Fruit fly (Drosophila melanogaster) whole organism, embryonic: ENCODE data around the gene CG34454.

ENCODE experiments used
- Ada2b ChIP-seq: fragments of 200-800 bp; sonication (Bioruptor generic); IDR thresholded peaks from 2 replicates; pipeline ENCODE4 v1.3.6; 2022; ENCODE audit warnings: missing biosample characterization, missing genetic modification characterization
- Antp ChIP-seq: fragments of 200-800 bp; sonication (Bioruptor generic); optimal IDR thresholded peaks from 3 replicates; lab custom pipeline; 2016; ENCODE audit warnings: missing biosample characterization, missing genetic modification characterization
- B-H2 ChIP-seq: fragments of 200-800 bp; sonication (Bioruptor generic); optimal IDR thresholded peaks from 2 replicates; lab custom pipeline; 2018; ENCODE audit warnings: missing biosample characterization, mild to moderate bottlenecking, missing genetic modification characterization
- CG11560 ChIP-seq: fragments of 200-800 bp; sonication (Bioruptor generic); IDR thresholded peaks from 3 replicates; pipeline ENCODE4 v1.3.6; 2022; ENCODE audit warnings: missing biosample characterization, missing genetic modification characterization
- CG12942 ChIP-seq: fragments of 200-800 bp; sonication (Bioruptor generic); optimal IDR thresholded peaks from 3 replicates; lab custom pipeline; 2016; ENCODE audit warnings: missing biosample characterization, missing genetic modification characterization
- CG13287 ChIP-seq: fragments of 200-800 bp; sonication (Bioruptor generic); IDR thresholded peaks from 2 replicates; pipeline ENCODE4 v1.3.6; 2022; ENCODE audit warnings: missing biosample characterization, missing genetic modification characterization; ENCODE audit not compliant: partially characterized antibody
- CG14860 ChIP-seq: fragments of 200-800 bp; sonication (Bioruptor generic); IDR thresholded peaks from 3 replicates; pipeline ENCODE4 v1.3.6; 2022; ENCODE audit warnings: missing biosample characterization, missing genetic modification characterization; ENCODE audit not compliant: partially characterized antibody
- CG15073 ChIP-seq: fragments of 200-800 bp; sonication (Bioruptor generic); optimal IDR thresholded peaks from 2 replicates; lab custom pipeline; 2016; ENCODE audit warnings: missing biosample characterization, missing genetic modification characterization
- CG1529 ChIP-seq: fragments of 200-800 bp; sonication (Bioruptor generic); optimal IDR thresholded peaks from 3 replicates; lab custom pipeline; 2018; ENCODE audit warnings: missing biosample characterization, missing genetic modification characterization
- CG31224 ChIP-seq: fragments of 200-800 bp; sonication (Bioruptor generic); IDR thresholded peaks from 2 replicates; pipeline ENCODE4 v1.3.6; 2022; ENCODE audit warnings: missing biosample characterization, missing genetic modification characterization
- CG43689 ChIP-seq: fragments of 200-800 bp; sonication (Bioruptor generic); IDR thresholded peaks from 2 replicates; pipeline ENCODE4 v1.3.6; 2022; ENCODE audit warnings: missing biosample characterization, missing genetic modification characterization
- CG6765 ChIP-seq: fragments of 200-800 bp; sonication (Bioruptor generic); optimal IDR thresholded peaks from 3 replicates; lab custom pipeline; 2017; ENCODE audit warnings: missing biosample characterization, mild to moderate bottlenecking, missing genetic modification characterization
- CG7928 ChIP-seq: fragments of 200-800 bp; sonication (Bioruptor generic); optimal IDR thresholded peaks from 2 replicates; lab custom pipeline; 2017; ENCODE audit warnings: missing biosample characterization, mild to moderate bottlenecking, missing genetic modification characterization
- CG7987 ChIP-seq: fragments of 200-800 bp; sonication (Bioruptor generic); optimal IDR thresholded peaks from 2 replicates; lab custom pipeline; 2018; ENCODE audit warnings: missing biosample characterization, mild to moderate bottlenecking, missing genetic modification characterization, moderate library complexity
- CG8089 ChIP-seq: fragments of 200-800 bp; sonication (Bioruptor generic); optimal IDR thresholded peaks from 3 replicates; lab custom pipeline; 2016; ENCODE audit warnings: missing biosample characterization, missing genetic modification characterization
- CG8478 ChIP-seq: fragments of >200 bp; optimal IDR thresholded peaks from 2 replicates; lab custom pipeline; 2018
- CG9797 ChIP-seq: fragments of 200-800 bp; sonication (Bioruptor generic); optimal IDR thresholded peaks from 3 replicates; lab custom pipeline; 2018; ENCODE audit warnings: missing biosample characterization, mild to moderate bottlenecking, missing genetic modification characterization
- CrebB ChIP-seq: fragments of 200-800 bp; sonication (Bioruptor generic); optimal IDR thresholded peaks from 3 replicates; lab custom pipeline; 2018; ENCODE audit warnings: missing biosample characterization, mild to moderate bottlenecking, missing genetic modification characterization
- Dbx ChIP-seq: fragments of 200-800 bp; sonication (Bioruptor generic); IDR thresholded peaks from 3 replicates; pipeline ENCODE4 v1.3.6; 2022; ENCODE audit warnings: missing biosample characterization, missing genetic modification characterization
- Dfd ChIP-seq, 2 experiments: fragments of >200 bp; optimal IDR thresholded peaks; 2 replicates each; lab custom pipeline; 2017; ENCODE audit warnings: missing biosample characterization in 2 of 2, missing genetic modification characterization in 2 of 2
- Dip2 ChIP-seq: fragments of 200-800 bp; sonication (Bioruptor generic); IDR thresholded peaks from 2 replicates; pipeline ENCODE4 v1.3.6; 2022; ENCODE audit warnings: missing biosample characterization, missing genetic modification characterization
- HLHmδ ChIP-seq: fragments of 200-800 bp; sonication (Bioruptor generic); optimal IDR thresholded peaks from 2 replicates; lab custom pipeline; 2018; ENCODE audit warnings: missing biosample characterization, mild to moderate bottlenecking, missing genetic modification characterization, moderate library complexity
- Hr3 ChIP-seq: fragments of 200-800 bp; sonication (Bioruptor generic); optimal IDR thresholded peaks from 3 replicates; lab custom pipeline; 2016; ENCODE audit warnings: missing biosample characterization, missing genetic modification characterization
- Hr78 ChIP-seq, 2 experiments: fragments of 200-800 bp in 1 of 2; fragments of >200 bp in 1 of 2; sonication (Bioruptor generic) in 1 of 2; optimal IDR thresholded peaks; 2 replicates each; lab custom pipeline; 2017 to 2019; ENCODE audit warnings: missing biosample characterization in 2 of 2, missing genetic modification characterization in 2 of 2, mild to moderate bottlenecking in 1 of 2, moderate library complexity in 1 of 2
- NC2α ChIP-seq: fragments of 200-800 bp; sonication (Bioruptor generic); optimal IDR thresholded peaks from 2 replicates; lab custom pipeline; 2016; ENCODE audit warnings: missing biosample characterization, missing genetic modification characterization
- NfI ChIP-seq: fragments of 200-800 bp; sonication (Bioruptor generic); optimal IDR thresholded peaks from 3 replicates; lab custom pipeline; 2018; ENCODE audit warnings: missing biosample characterization, mild to moderate bottlenecking, missing genetic modification characterization, moderate library complexity
- Optix ChIP-seq: fragments of 200-800 bp; sonication (Bioruptor generic); IDR thresholded peaks from 3 replicates; pipeline ENCODE4 v1.3.6; 2022; ENCODE audit warnings: missing biosample characterization, missing genetic modification characterization
- Pdp1 ChIP-seq, 2 experiments: fragments of 200-800 bp; sonication (Bioruptor generic); optimal IDR thresholded peaks; 3 replicates each; lab custom pipeline; 2016; ENCODE audit warnings: missing biosample characterization in 2 of 2, missing genetic modification characterization in 2 of 2, mild to moderate bottlenecking in 1 of 2, moderate library complexity in 1 of 2
- Rfx ChIP-seq: fragments of 200-800 bp; sonication (Bioruptor generic); IDR thresholded peaks from 2 replicates; pipeline ENCODE4 v1.3.6; 2022; ENCODE audit warnings: missing biosample characterization, missing genetic modification characterization
- Sry-δ ChIP-seq: fragments of 200-800 bp; sonication (Bioruptor generic); optimal IDR thresholded peaks from 2 replicates; lab custom pipeline; 2016; ENCODE audit warnings: missing biosample characterization, missing genetic modification characterization
- Xrp1 ChIP-seq: fragments of 200-800 bp; sonication (Bioruptor generic); IDR thresholded peaks from 2 replicates; pipeline ENCODE4 v1.3.6; 2022; ENCODE audit warnings: missing biosample characterization, missing genetic modification characterization
- az2 ChIP-seq: fragments of 200-800 bp; sonication (Bioruptor generic); optimal IDR thresholded peaks from 3 replicates; lab custom pipeline; 2016; ENCODE audit warnings: missing biosample characterization, missing genetic modification characterization
- bigmax ChIP-seq: fragments of 200-800 bp; sonication (Bioruptor generic); optimal IDR thresholded peaks from 2 replicates; lab custom pipeline; 2018; ENCODE audit warnings: missing biosample characterization, mild to moderate bottlenecking, missing genetic modification characterization
- bsh ChIP-seq, 2 experiments: fragments of 200-800 bp; sonication (Bioruptor generic); optimal IDR thresholded peaks; 2 replicates each; lab custom pipeline; 2017 to 2018; ENCODE audit warnings: mild to moderate bottlenecking in 2 of 2, missing biosample characterization in 2 of 2, missing genetic modification characterization in 2 of 2, moderate library complexity in 1 of 2
- chif ChIP-seq, 2 experiments: fragments of 200-800 bp; sonication (Bioruptor generic); optimal IDR thresholded peaks; 3 replicates each; lab custom pipeline; 2016; ENCODE audit warnings: missing biosample characterization in 2 of 2, missing genetic modification characterization in 2 of 2
- corto ChIP-seq: fragments of 200-800 bp; sonication (Bioruptor generic); optimal IDR thresholded peaks from 2 replicates; lab custom pipeline; 2016; ENCODE audit warnings: missing biosample characterization, mild to moderate bottlenecking, missing genetic modification characterization, moderate library complexity
- dati ChIP-seq: fragments of 200-800 bp; sonication (Bioruptor generic); IDR thresholded peaks from 2 replicates; pipeline ENCODE4 v1.3.6; 2022; ENCODE audit warnings: missing biosample characterization, missing genetic modification characterization
- disco-r ChIP-seq: fragments of 200-800 bp; sonication (Bioruptor generic); optimal IDR thresholded peaks from 2 replicates; lab custom pipeline; 2016; ENCODE audit warnings: missing biosample characterization, missing genetic modification characterization
- grn ChIP-seq: fragments of 200-800 bp; sonication (Bioruptor generic); optimal IDR thresholded peaks from 3 replicates; lab custom pipeline; 2017; ENCODE audit warnings: missing biosample characterization, missing genetic modification characterization
- gro ChIP-seq: fragments of 200-800 bp; sonication (Bioruptor generic); optimal IDR thresholded peaks from 2 replicates; lab custom pipeline; 2016; ENCODE audit warnings: missing biosample characterization, missing genetic modification characterization
- inv ChIP-seq: fragments of 200-800 bp; sonication (Bioruptor generic); IDR thresholded peaks from 2 replicates; pipeline ENCODE4 v1.3.6; 2022; ENCODE audit warnings: missing biosample characterization, missing genetic modification characterization; ENCODE audit not compliant: partially characterized antibody
- kah ChIP-seq: fragments of 200-800 bp; sonication (Bioruptor generic); optimal IDR thresholded peaks from 2 replicates; lab custom pipeline; 2018; ENCODE audit warnings: missing biosample characterization, mild to moderate bottlenecking, missing genetic modification characterization
- nerfin-1 ChIP-seq: fragments of 200-800 bp; sonication (Bioruptor generic); optimal IDR thresholded peaks from 3 replicates; lab custom pipeline; 2019; ENCODE audit warnings: missing biosample characterization, mild to moderate bottlenecking, missing genetic modification characterization, moderate library complexity
- pb ChIP-seq: fragments of 200-800 bp; sonication (Bioruptor generic); optimal IDR thresholded peaks from 3 replicates; lab custom pipeline; 2016; ENCODE audit warnings: missing biosample characterization, missing genetic modification characterization
- prd ChIP-seq, 3 experiments: fragments of >200 bp in 2 of 3; fragments of 200-800 bp in 1 of 3; sonication (Bioruptor generic) in 1 of 3; optimal IDR thresholded peaks in 2 of 3; IDR thresholded peaks in 1 of 3; 2 replicates in 2 of 3; 3 replicates in 1 of 3; pipeline versions ENCODE4 v1.3.6 to Lab custom; 2017 to 2022; ENCODE audit warnings: missing biosample characterization in 1 of 3, missing genetic modification characterization in 1 of 3
- sisA ChIP-seq: fragments of 200-800 bp; sonication (Bioruptor generic); IDR thresholded peaks from 2 replicates; pipeline ENCODE4 v1.3.6; 2022; ENCODE audit warnings: missing biosample characterization, missing genetic modification characterization
- sqz ChIP-seq: fragments of 200-800 bp; sonication (Bioruptor generic); optimal IDR thresholded peaks from 3 replicates; lab custom pipeline; 2018; ENCODE audit warnings: missing biosample characterization, mild to moderate bottlenecking, missing genetic modification characterization
- tin ChIP-seq: fragments of 200-800 bp; sonication (Bioruptor generic); optimal IDR thresholded peaks from 3 replicates; lab custom pipeline; 2016; ENCODE audit warnings: missing biosample characterization, missing genetic modification characterization

CG34454 gene

DNA sequence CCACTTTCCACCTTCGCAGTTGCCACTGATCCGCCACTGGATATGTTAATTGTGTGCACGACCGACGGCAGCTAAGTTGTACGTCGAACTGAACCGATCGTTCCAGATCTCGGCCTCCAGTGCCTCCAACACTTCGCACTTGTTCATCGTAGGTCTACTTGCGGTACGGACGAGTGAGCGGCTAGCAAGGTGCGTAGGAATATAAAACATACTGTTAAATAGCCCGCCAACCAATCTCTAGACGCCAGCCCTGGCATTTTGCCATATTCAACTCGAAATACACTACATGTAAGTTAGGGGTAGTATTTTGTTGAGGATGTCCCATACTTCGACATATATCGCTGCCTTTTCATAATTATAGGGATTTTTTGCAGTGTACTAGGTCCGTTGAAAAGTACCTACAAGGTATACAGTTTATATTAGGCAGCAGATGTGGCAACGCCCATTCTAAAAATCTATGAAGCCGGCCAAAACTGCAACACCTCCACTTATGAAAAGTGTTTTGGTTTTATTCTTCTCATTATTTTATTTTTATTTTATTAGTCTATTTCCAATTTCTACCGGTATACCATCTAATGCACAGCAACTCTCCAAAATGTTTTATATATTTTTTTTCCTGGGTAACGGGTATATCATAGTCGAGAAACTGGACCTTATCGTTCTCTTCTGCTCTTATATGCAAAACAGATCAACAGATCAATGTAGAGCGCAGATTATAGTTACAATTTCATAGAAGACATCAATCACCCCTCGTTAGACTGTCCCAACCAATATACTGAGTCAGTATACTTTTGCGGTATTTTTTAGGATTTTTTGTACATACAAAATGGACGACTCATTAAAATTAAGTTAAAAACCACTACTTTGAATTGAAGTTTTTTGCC, 8.9 kb downstream of the CG34454 start, which contains the start of the genes pyx and CG33229 (continued):
- TF ChIP-seq B-H2 (GFP tag; lab: Kevin White, UChicago) (peak; percentile 93), pb (GFP tag; lab: Kevin White, UChicago) (peak; percentile 44), Dfd (GFP tag; optimal IDR thresholded peaks at IDR 0.05; lab: Kevin White, UChicago) (no peak), Hr3 (GFP tag; lab: Kevin White, UChicago) (peak; percentile 87), Pdp1 (GFP tag; optimal IDR thresholded peaks at IDR 0.05; lab: Kevin White, UChicago) (peak; percentile 67 to 85), Optix (GFP tag; lab: Robert Waterston, UW) (peak; percentile 71), gro (GFP tag; lab: Kevin White, UChicago) (peak; percentile 75), inv (no peak), nerfin-1 (peak; percentile 62), Dip2 (GFP tag; lab: Robert Waterston, UW) (0 out of 2 replicates have a peak, but pooled peaks have one; percentile 21), CG6765 (peak; percentile 79), grn (GFP tag; lab: Kevin White, UChicago) (peak; percentile 21), Dbx (GFP tag; lab: Robert Waterston, UW) (peak; percentile 86), CG43689 (GFP tag; lab: Robert Waterston, UW) (peak; percentile 60), sqz (GFP tag; lab: Kevin White, UChicago) (peak; percentile 24), Rfx (peak; percentile 94), CG12942 (GFP tag; lab: Kevin White, UChicago) (peak; percentile 85), HLHmδ (GFP tag; lab: Kevin White, UChicago) (no peak), CG31224 (peak; percentile 79), Xrp1 (peak; percentile 59), tin (GFP tag; lab: Kevin White, UChicago) (peak; percentile 87), corto (GFP tag; lab: Kevin White, UChicago) (no peak), CG11560 (peak; percentile 71; the same call in 1 of the 3 replicates), sisA (GFP tag; lab: Robert Waterston, UW) (peak; percentile 79), az2 (GFP tag; lab: Kevin White, UChicago) (peak; percentile 87), CG9797 (GFP tag; lab: Kevin White, UChicago) (peak; percentile 20), Antp (GFP tag; lab: Kevin White, UChicago) (peak; percentile 80), CG14860 (GFP tag; lab: Robert Waterston, UW) (no peak), Hr78 (GFP tag; optimal IDR thresholded peaks at IDR 0.05; lab: Kevin White, UChicago) (peak in 1 of 2 experiments; percentile 40), CG1529 (GFP tag; lab: Kevin White, UChicago) (peak; percentile 47), disco-r (peak; percentile 75), CG8478 (lab: Kevin White, UChicago) (no peak), CG7928 (peak; percentile 92), bsh (GFP tag; optimal IDR thresholded peaks at IDR 0.05; lab: Kevin White, UChicago) (peak; percentile 46 to 75), NC2α (GFP tag; lab: Kevin White, UChicago) (no peak), prd (optimal IDR thresholded peaks at IDR 0.05; lab: Kevin White, UChicago) (no peak), prd (GFP tag; IDR thresholded peaks at IDR 0.05; lab: Robert Waterston, UW) (peak; percentile 83), NfI (GFP tag; lab: Kevin White, UChicago) (peak; percentile 88), CG7987 (GFP tag; lab: Kevin White, UChicago) (peak; percentile 18), CG15073 (GFP tag; lab: Kevin White, UChicago) (peak; percentile 51), CG8089 (GFP tag; lab: Kevin White, UChicago) (peak; percentile 66), CG13287 (GFP tag; lab: Robert Waterston, UW) (peak; percentile 28; the same call in 1 of the 2 replicates), CrebB (peak; percentile 14), Sry-δ (GFP tag; lab: Kevin White, UChicago) (peak; percentile 49), Ada2b (GFP tag; lab: Robert Waterston, UW) (peak; percentile 71), kah (peak; percentile 39), dati (GFP tag; lab: Robert Waterston, UW) (no peak), chif (GFP tag; optimal IDR thresholded peaks at IDR 0.05; lab: Kevin White, UChicago) (peak; percentile 73 to 79), bigmax (GFP tag; lab: Kevin White, UChicago) (no peak)
